Fruit fly (Drosophila melanogaster) whole organism, wandering third instar larva: ENCODE data around the gene Sfp23F.
A peak's percentile ranks its signal among the peaks of the same experiment; 100 is the strongest.

Source experiments
- Abd-B ChIP-seq: fragments of >200 bp; optimal IDR thresholded peaks from 2 replicates; lab custom pipeline; 2017; ENCODE audit warnings: missing biosample characterization, missing genetic modification characterization
- CG32264 ChIP-seq: fragments of 200-800 bp; sonication (Bioruptor generic); optimal IDR thresholded peaks from 2 replicates; lab custom pipeline; 2016; ENCODE audit warnings: missing biosample characterization, missing genetic modification characterization
- CG9705 ChIP-seq: fragments of 200-800 bp; sonication (Bioruptor generic); optimal IDR thresholded peaks from 2 replicates; lab custom pipeline; 2018; ENCODE audit warnings: missing biosample characterization, mild to moderate bottlenecking, missing genetic modification characterization
- CrebA ChIP-seq: fragments of 200-800 bp; sonication (Bioruptor generic); optimal IDR thresholded peaks from 2 replicates; lab custom pipeline; 2016; ENCODE audit warnings: missing biosample characterization, mild to moderate bottlenecking, missing genetic modification characterization, borderline replicate concordance
- Dfd ChIP-seq: fragments of >200 bp; optimal IDR thresholded peaks from 2 replicates; lab custom pipeline; 2017; ENCODE audit warnings: missing biosample characterization, missing genetic modification characterization
- Dif ChIP-seq: fragments of 200-275, 200-300 bp; sonication (Bioruptor generic); optimal IDR thresholded peaks from 2 replicates; lab custom pipeline; 2018; ENCODE audit warnings: missing biosample characterization, missing genetic modification characterization; ENCODE audit not compliant: partially characterized antibody
- GATAd ChIP-seq: sonication (Bioruptor generic); optimal IDR thresholded peaks from 2 replicates; lab custom pipeline; 2016; ENCODE audit warnings: missing biosample characterization, missing genetic modification characterization
- HLH106 ChIP-seq: fragments of 200-800 bp; optimal IDR thresholded peaks from 3 replicates; lab custom pipeline; 2019; ENCODE audit warnings: missing biosample characterization, mild to moderate bottlenecking, missing genetic modification characterization, moderate library complexity
- Hnf4 ChIP-seq: fragments of 200-800 bp; sonication (Bioruptor generic); optimal IDR thresholded peaks from 2 replicates; lab custom pipeline; 2016; ENCODE audit warnings: missing biosample characterization, mild to moderate bottlenecking, missing genetic modification characterization
- Hr78 ChIP-seq: fragments of >200 bp; optimal IDR thresholded peaks from 2 replicates; lab custom pipeline; 2017; ENCODE audit warnings: missing biosample characterization, missing genetic modification characterization
- Hr83 ChIP-seq: fragments of 200-300 bp; sonication (Bioruptor generic); optimal IDR thresholded peaks from 2 replicates; lab custom pipeline; 2016; ENCODE audit warnings: missing biosample characterization, mild to moderate bottlenecking, missing genetic modification characterization, moderate library complexity; ENCODE audit not compliant: poor library complexity, severe bottlenecking
- Jra ChIP-seq: sonication (Bioruptor generic); optimal IDR thresholded peaks from 2 replicates; lab custom pipeline; 2016; ENCODE audit warnings: missing biosample characterization, missing genetic modification characterization
- Mio ChIP-seq: sonication (Bioruptor generic); optimal IDR thresholded peaks from 2 replicates; lab custom pipeline; 2016; ENCODE audit warnings: missing biosample characterization, missing genetic modification characterization
- Myc ChIP-seq: fragments of >200 bp; optimal IDR thresholded peaks from 2 replicates; lab custom pipeline; 2017
- N ChIP-seq: fragments of >200 bp; optimal IDR thresholded peaks from 2 replicates; lab custom pipeline; 2018; ENCODE audit warnings: missing biosample characterization, missing external identifiers, missing genetic modification characterization
- OdsH ChIP-seq: fragments of 200-800 bp; sonication (Bioruptor generic); optimal IDR thresholded peaks from 2 replicates; lab custom pipeline; 2016; ENCODE audit warnings: missing biosample characterization, mild to moderate bottlenecking, missing genetic modification characterization
- Rel ChIP-seq, 2 experiments: fragments of 200-800 bp; sonication (Bioruptor generic) in 1 of 2; optimal IDR thresholded peaks; 2 replicates in 1 of 2; 3 replicates in 1 of 2; lab custom pipeline; 2016 to 2019; ENCODE audit warnings: mild to moderate bottlenecking in 2 of 2, missing biosample characterization in 2 of 2, missing genetic modification characterization in 2 of 2, moderate library complexity in 1 of 2
- Sp1 ChIP-seq: fragments of 200-800 bp; sonication (Bioruptor generic); optimal IDR thresholded peaks from 3 replicates; lab custom pipeline; 2019; ENCODE audit warnings: missing biosample characterization, mild to moderate bottlenecking, missing genetic modification characterization, moderate library complexity
- Vsx2 ChIP-seq: fragments of 200-300, 225-300 bp; sonication (Bioruptor generic); optimal IDR thresholded peaks from 2 replicates; lab custom pipeline; 2018; ENCODE audit warnings: missing biosample characterization, missing genetic modification characterization; ENCODE audit not compliant: partially characterized antibody
- br ChIP-seq: fragments of 200-800 bp; sonication (Bioruptor generic); optimal IDR thresholded peaks from 2 replicates; lab custom pipeline; 2016; ENCODE audit warnings: missing biosample characterization, missing genetic modification characterization
- brk ChIP-seq: fragments of 200-800 bp; sonication (Bioruptor generic); optimal IDR thresholded peaks from 2 replicates; lab custom pipeline; 2016; ENCODE audit warnings: missing biosample characterization, mild to moderate bottlenecking, missing genetic modification characterization
- dl ChIP-seq, 2 experiments: fragments of 175-275, 200-275 bp in 1 of 2; fragments of 200-275 bp in 1 of 2; sonication (Bioruptor generic); optimal IDR thresholded peaks; lab custom pipeline; 2018; ENCODE audit warnings: mild to moderate bottlenecking in 2 of 2, missing biosample characterization in 2 of 2, missing genetic modification characterization in 2 of 2, moderate library complexity in 2 of 2; ENCODE audit not compliant: partially characterized antibody in 2 of 2, insufficient read depth in 1 of 2
- dmrt93B ChIP-seq: fragments of 200-800 bp; sonication (Bioruptor generic); optimal IDR thresholded peaks from 2 replicates; lab custom pipeline; 2018; ENCODE audit warnings: missing biosample characterization, mild to moderate bottlenecking, missing genetic modification characterization
- dsf ChIP-seq: sonication (Bioruptor generic); optimal IDR thresholded peaks from 2 replicates; lab custom pipeline; 2016; ENCODE audit warnings: missing biosample characterization, missing genetic modification characterization, borderline replicate concordance
- ey ChIP-seq: fragments of 200-800 bp; sonication (Bioruptor generic); optimal IDR thresholded peaks from 2 replicates; lab custom pipeline; 2016; ENCODE audit warnings: missing biosample characterization, missing genetic modification characterization
- foxo ChIP-seq, 2 experiments: fragments of 200-800 bp; sonication (Bioruptor generic); optimal IDR thresholded peaks; 2 replicates in 1 of 2; 3 replicates in 1 of 2; lab custom pipeline; 2016 to 2017; ENCODE audit warnings: missing biosample characterization in 2 of 2, missing genetic modification characterization in 2 of 2
- fru ChIP-seq: fragments of 200-800 bp; sonication (Bioruptor generic); optimal IDR thresholded peaks from 3 replicates; lab custom pipeline; 2016; ENCODE audit warnings: missing biosample characterization, mild to moderate bottlenecking, missing genetic modification characterization
- h ChIP-seq: fragments of 200-800 bp; sonication (Bioruptor generic); optimal IDR thresholded peaks from 3 replicates; lab custom pipeline; 2016; ENCODE audit warnings: missing biosample characterization, mild to moderate bottlenecking, missing genetic modification characterization
- jim ChIP-seq: fragments of 175-275, 200-325 bp; sonication (Bioruptor generic); optimal IDR thresholded peaks from 2 replicates; lab custom pipeline; 2016; ENCODE audit warnings: missing biosample characterization, mild to moderate bottlenecking, missing genetic modification characterization
- lola ChIP-seq: fragments of >200 bp; optimal IDR thresholded peaks from 2 replicates; lab custom pipeline; 2017; ENCODE audit warnings: missing biosample characterization, missing genetic modification characterization
- pan ChIP-seq: fragments of >200 bp; optimal IDR thresholded peaks from 2 replicates; lab custom pipeline; 2017
- psq ChIP-seq: fragments of 200-800 bp; sonication (Bioruptor generic); optimal IDR thresholded peaks from 3 replicates; lab custom pipeline; 2017; ENCODE audit warnings: missing biosample characterization, mild to moderate bottlenecking, missing genetic modification characterization, moderate library complexity
- rgr ChIP-seq: fragments of 200-800 bp; sonication (Bioruptor generic); optimal IDR thresholded peaks from 3 replicates; lab custom pipeline; 2016; ENCODE audit warnings: missing biosample characterization, mild to moderate bottlenecking, missing genetic modification characterization
- sage ChIP-seq: fragments of 200-800 bp; sonication (Bioruptor generic); optimal IDR thresholded peaks from 2 replicates; lab custom pipeline; 2016; ENCODE audit warnings: missing biosample characterization, mild to moderate bottlenecking, missing genetic modification characterization
- sv ChIP-seq: fragments of 200-800 bp; sonication (Bioruptor generic); optimal IDR thresholded peaks from 3 replicates; lab custom pipeline; 2016; ENCODE audit warnings: missing biosample characterization, missing genetic modification characterization
- tai ChIP-seq: sonication (Bioruptor generic); optimal IDR thresholded peaks from 2 replicates; lab custom pipeline; 2016; ENCODE audit warnings: missing biosample characterization, missing genetic modification characterization
- usp ChIP-seq: fragments of >200 bp; optimal IDR thresholded peaks from 2 replicates; lab custom pipeline; 2017; ENCODE audit warnings: missing biosample characterization, missing genetic modification characterization
- woc ChIP-seq: sonication (Bioruptor generic); optimal IDR thresholded peaks from 2 replicates; lab custom pipeline; 2016; ENCODE audit warnings: missing biosample characterization, mild to moderate bottlenecking, missing genetic modification characterization

Sfp23F gene

dm6 chr2L:3387643-3388042 is at the start of gene Sfp23F:
Sfp23F (minus strand) TSS chr2L:3387743.
- TF ChIP-seq Mio (GFP tag; lab: Kevin White, UChicago) = no peak
- no peak for TF ChIP-seq usp (GFP tag; lab: Kevin White, UChicago)
- TF ChIP-seq lola (GFP tag; lab: Kevin White, UChicago) = no peak
- no peak for TF ChIP-seq sage (GFP tag; lab: Kevin White, UChicago)
- TF ChIP-seq fru = no peak
- TF ChIP-seq Abd-B (GFP tag; lab: Kevin White, UChicago) = no peak
- no peak for TF ChIP-seq Rel (GFP tag; optimal IDR thresholded peaks at IDR 0.05; lab: Kevin White, UChicago)
- TF ChIP-seq Rel (tag; optimal IDR thresholded peaks at IDR 0.05; lab: Kevin White, UChicago) = no peak
- no peak for TF ChIP-seq Hnf4 (GFP tag; lab: Kevin White, UChicago)
- TF ChIP-seq N (GFP tag; lab: Kevin White, UChicago) = no peak
- TF ChIP-seq rgr (GFP tag; lab: Kevin White, UChicago) = no peak
- TF ChIP-seq tai = no peak
- no peak for TF ChIP-seq br (GFP tag; lab: Kevin White, UChicago)
- TF ChIP-seq dl (GFP tag; optimal IDR thresholded peaks at IDR 0.05; lab: Kevin White, UChicago; ENCODE audit: insufficient read depth in 1 of 2, partially characterized antibody in 2 of 2) = no peak
- TF ChIP-seq, all 38 proteins: peak for 0

dm6 chr2L:3437068-3437467 is 49.5 kb upstream of the Sfp23F start:
- TF ChIP-seq ey (GFP tag; lab: Kevin White, UChicago) (peak; percentile 67), dsf (GFP tag; lab: Kevin White, UChicago) (peak; percentile 30), CG9705 (GFP tag; lab: Kevin White, UChicago) (peak; percentile 73), fru (peak; percentile 82), sv (no peak), Vsx2 (GFP tag; lab: Kevin White, UChicago) (no peak), HLH106 (tag; lab: Kevin White, UChicago) (peak; percentile 87), Hr78 (GFP tag; lab: Kevin White, UChicago) (no peak), Hr83 (GFP tag; lab: Kevin White, UChicago) (no peak), N (GFP tag; lab: Kevin White, UChicago) (no peak), sage (GFP tag; lab: Kevin White, UChicago) (peak; percentile 8), woc (peak; percentile 60), brk (GFP tag; lab: Kevin White, UChicago) (peak; percentile 75), GATAd (GFP tag; lab: Kevin White, UChicago) (peak; percentile 28), Rel (GFP tag; optimal IDR thresholded peaks at IDR 0.05; lab: Kevin White, UChicago) (no peak), Rel (tag; optimal IDR thresholded peaks at IDR 0.05; lab: Kevin White, UChicago) (peak; percentile 75), Hnf4 (GFP tag; lab: Kevin White, UChicago) (peak; percentile 89), CrebA (GFP tag; lab: Kevin White, UChicago) (peak; percentile 31), dmrt93B (GFP tag; lab: Kevin White, UChicago) (peak; percentile 54), dl (GFP tag; optimal IDR thresholded peaks at IDR 0.05; lab: Kevin White, UChicago; ENCODE audit: insufficient read depth in 1 of 2, partially characterized antibody in 2 of 2) (no peak), psq (peak; percentile 79), foxo (GFP tag; optimal IDR thresholded peaks at IDR 0.05; lab: Kevin White, UChicago) (peak in 1 of 2 experiments; percentile 77), usp (GFP tag; lab: Kevin White, UChicago) (no peak), Myc (lab: Kevin White, UChicago) (no peak), Jra (peak; percentile 61), CG32264 (GFP tag; lab: Kevin White, UChicago) (peak; percentile 36), h (GFP tag; lab: Kevin White, UChicago) (peak; percentile 85), jim (GFP tag; lab: Kevin White, UChicago) (no peak), tai (peak; percentile 72), lola (GFP tag; lab: Kevin White, UChicago) (no peak), rgr (GFP tag; lab: Kevin White, UChicago) (peak; percentile 85), br (GFP tag; lab: Kevin White, UChicago) (peak; percentile 95), Dfd (GFP tag; lab: Kevin White, UChicago) (no peak), Sp1 (GFP tag; lab: Kevin White, UChicago) (peak; percentile 95), OdsH (GFP tag; lab: Kevin White, UChicago) (peak; percentile 93), Mio (GFP tag; lab: Kevin White, UChicago) (no peak), pan (lab: Kevin White, UChicago) (no peak), Dif (GFP tag; lab: Kevin White, UChicago) (no peak), Abd-B (GFP tag; lab: Kevin White, UChicago) (no peak)
